Worm (Caenorhabditis elegans) whole organism, mixed stage, embryonic: ENCODE measurements around the gene C10F3.7.

Source experiments
- blmp-1 ChIP-seq: fragments of 150-350 bp; optimal IDR thresholded peaks from 2 replicates; lab custom pipeline; 2014; ENCODE audit warnings: missing biosample characterization, missing genetic modification characterization
- ces-1 ChIP-seq: fragments of 150-350 bp; optimal IDR thresholded peaks from 2 replicates; lab custom pipeline; 2014; ENCODE audit warnings: missing biosample characterization, missing genetic modification reagents, missing genetic modification characterization
- ham-2 ChIP-seq: fragments of 200-800 bp; sonication (Bioruptor generic); optimal IDR thresholded peaks from 2 replicates; lab custom pipeline; 2018; ENCODE audit warnings: mild to moderate bottlenecking, missing genetic modification characterization, missing compliant biosample characterization
- lsy-2 ChIP-seq: fragments of 150-350 bp; optimal IDR thresholded peaks from 2 replicates; lab custom pipeline; 2014; ENCODE audit warnings: missing biosample characterization, missing genetic modification characterization
- mep-1 ChIP-seq: fragments of 150-350 bp; optimal IDR thresholded peaks from 2 replicates; lab custom pipeline; 2017; ENCODE audit warnings: missing biosample characterization, missing genetic modification reagents, missing genetic modification characterization, inconsistent platforms
- nhr-237 ChIP-seq: fragments of 150-350 bp; optimal IDR thresholded peaks from 2 replicates; lab custom pipeline; 2014; ENCODE audit warnings: missing biosample characterization, missing genetic modification characterization
- nhr-28 ChIP-seq: fragments of 150-350 bp; optimal IDR thresholded peaks from 2 replicates; lab custom pipeline; 2014; ENCODE audit warnings: missing biosample characterization, missing genetic modification characterization
- nhr-76 ChIP-seq: sonication (generic microtip); optimal IDR thresholded peaks from 2 replicates; lab custom pipeline; 2017; ENCODE audit warnings: missing biosample characterization, missing genetic modification characterization
- pha-4 ChIP-seq: fragments of 150-350 bp; optimal IDR thresholded peaks from 2 replicates; lab custom pipeline; 2018; ENCODE audit warnings: missing biosample characterization, missing genetic modification reagents, missing genetic modification characterization
- snpc-4 ChIP-seq: fragments of 150-350 bp; optimal IDR thresholded peaks from 2 replicates; lab custom pipeline; 2014; ENCODE audit warnings: missing biosample characterization, missing genetic modification characterization
- unc-120 ChIP-seq: sonication (generic microtip); optimal IDR thresholded peaks from 2 replicates; lab custom pipeline; 2017; ENCODE audit warnings: missing genetic modification characterization, missing compliant biosample characterization; ENCODE audit not compliant: poor library complexity, severe bottlenecking

DNA sequence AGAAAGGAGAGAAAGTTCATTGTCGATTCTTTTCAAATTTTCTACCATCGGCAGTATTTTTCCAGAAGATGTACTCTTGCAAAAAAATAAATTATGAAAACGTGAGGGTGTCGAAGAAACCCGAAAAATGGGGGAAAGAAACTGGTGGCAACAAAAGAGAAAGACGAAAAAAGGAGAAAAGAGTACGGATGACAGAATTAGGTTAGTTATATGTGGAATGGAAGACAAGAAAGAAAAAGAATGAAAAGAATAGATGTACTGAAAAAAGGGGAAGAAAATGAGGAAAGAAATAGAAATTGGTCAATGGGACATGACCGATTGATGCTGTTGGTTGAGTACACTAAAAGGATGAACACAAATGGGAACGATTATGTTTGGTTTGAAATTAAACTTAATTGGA is 31.0 kb downstream of the C10F3.7 start:
- TF ChIP-seq ham-2 (GFP tag; lab: Kevin White, UChicago): no peak
- TF ChIP-seq ces-1 (GFP tag; lab: Kevin White, UChicago): peak; percentile 69
- TF ChIP-seq mep-1 (tag; lab: Kevin White, UChicago): no peak
- no peak for TF ChIP-seq nhr-28 (tag; lab: Kevin White, UChicago)
- TF ChIP-seq lsy-2 (tag; lab: Kevin White, UChicago): no peak
- TF ChIP-seq nhr-237 (tag; lab: Kevin White, UChicago): no peak
- no peak for TF ChIP-seq snpc-4 (tag; lab: Kevin White, UChicago)
- TF ChIP-seq pha-4 (tag; lab: Kevin White, UChicago): no peak
- TF ChIP-seq unc-120 (tag; lab: Kevin White, UChicago): no peak
- TF ChIP-seq blmp-1 (tag; lab: Kevin White, UChicago): no peak
- no peak for TF ChIP-seq nhr-76
